Worm (Caenorhabditis elegans) whole organism, midembryonic: Measurements from ENCODE around the gene rnr-1.

Source experiments
- flt-1 ChIP-seq: fragments of 200-800 bp; sonication (Bioruptor generic); IDR thresholded peaks from 2 replicates; pipeline ENCODE4 v1.3.6; 2022; ENCODE audit warnings: missing genetic modification characterization, missing compliant biosample characterization
- klf-2 ChIP-seq: fragments of 200-800 bp; sonication (Bioruptor generic); conservative IDR thresholded peaks from 2 replicates; pipeline ENCODE4 v1.3.6; 2022; ENCODE audit warnings: missing genetic modification reagents, missing genetic modification characterization, missing compliant biosample characterization
- tab-1 ChIP-seq: fragments of 200-800 bp; sonication (Bioruptor generic); IDR thresholded peaks from 2 replicates; pipeline ENCODE4 v1.3.6; 2022; ENCODE audit warnings: missing genetic modification characterization, missing compliant biosample characterization

- TF ChIP-seq tab-1 (GFP tag; lab: Robert Waterston, UW) (no peak), flt-1 (GFP tag; lab: Robert Waterston, UW) (no peak), klf-2 (GFP tag; lab: Robert Waterston, UW) (no peak)
Observed at ce11 chrIII:9176008-9176407, 52.6 kb downstream of the rnr-1 start.
